Worm (Caenorhabditis elegans): ENCODE measurements around the gene T26C12.3.

The T26C12.3 gene

DNA sequence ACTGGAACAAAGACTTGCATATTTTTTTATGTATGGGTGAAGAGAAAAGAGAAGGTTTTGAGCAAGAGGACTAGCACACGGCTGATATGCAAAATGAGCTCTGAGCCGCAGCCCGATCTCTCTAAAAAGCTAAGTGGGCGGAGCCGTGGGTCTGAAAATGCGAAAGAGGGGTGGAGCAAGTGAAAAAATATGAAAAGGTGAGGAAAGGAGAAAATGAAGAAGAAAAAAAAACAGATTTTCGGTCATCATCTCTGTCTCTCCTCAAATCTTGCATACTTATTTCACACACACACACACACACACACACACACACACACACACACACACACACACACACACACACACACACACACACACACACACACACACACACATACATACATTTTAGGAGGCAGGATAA is 18.8 kb downstream of the T26C12.3 start, which contains the start of gene dmd-9:
dmd-9 (minus strand) TSS at position 101 of the 400 bp plus-strand sequence.
- peak; percentile 27 for TF ChIP-seq aha-1 (tag)
- TF ChIP-seq T20F7.1 (GFP tag; optimal IDR thresholded peaks at IDR 0.05) = no peak
- no peak for TF ChIP-seq D1046.2 (GFP tag; IDR thresholded peaks at IDR 0.05)
- no peak for TF ChIP-seq nhr-25 (tag; optimal IDR thresholded peaks at IDR 0.05; ENCODE audit: borderline replicate concordance, insufficient read depth)
- no peak for TF ChIP-seq nhr-10 (tag; optimal IDR thresholded peaks at IDR 0.05)
- TF ChIP-seq daf-12 (tag; optimal IDR thresholded peaks at IDR 0.05) = no peak
- TF ChIP-seq dmd-6 (GFP tag; IDR thresholded peaks at IDR 0.05) = no peak
- peak in 1 of 2 experiments; percentile 55 for TF ChIP-seq unc-62 (GFP tag; optimal IDR thresholded peaks at IDR 0.05 in 1 of 2)
- no peak for TF ChIP-seq unc-62 (tag; optimal IDR thresholded peaks at IDR 0.05)

DNA sequence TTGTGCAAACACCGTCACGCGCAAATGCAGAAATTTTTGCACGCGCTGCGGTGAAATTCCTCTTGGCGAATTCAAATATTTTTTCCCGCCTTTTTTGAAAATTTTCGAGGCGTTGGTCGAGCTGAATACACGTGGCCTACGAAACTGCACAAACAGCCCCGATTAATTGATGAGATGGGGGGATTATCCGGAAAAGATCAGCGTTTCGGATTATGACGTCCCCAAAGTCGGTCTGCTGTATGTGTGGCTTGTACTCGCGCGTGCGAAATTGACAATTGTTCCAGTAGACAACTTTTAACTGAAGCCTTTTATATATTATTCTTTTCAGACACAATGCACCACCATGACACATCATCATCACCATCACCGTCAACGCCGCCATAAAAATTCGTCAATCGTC is 21.1 kb downstream of the T26C12.3 start:
- TF ChIP-seq T26A8.4 (GFP tag; IDR thresholded peaks at IDR 0.05) (no peak), arid-1 (GFP tag; conservative IDR thresholded peaks at IDR 0.05) (no peak), daf-12 (tag; optimal IDR thresholded peaks at IDR 0.05) (no peak), egl-27 (tag; optimal IDR thresholded peaks at IDR 0.05) (no peak), mdt-29 (GFP tag; IDR thresholded peaks at IDR 0.05) (no peak), jun-1 (tag; optimal IDR thresholded peaks at IDR 0.05) (no peak), attf-4 (tag; optimal IDR thresholded peaks at IDR 0.05) (no peak), ZK337.2 (GFP tag; IDR thresholded peaks at IDR 0.05) (no peak), hmg-1.1 (GFP tag; IDR thresholded peaks at IDR 0.05) (no peak), madf-5 (GFP tag; IDR thresholded peaks at IDR 0.05) (no peak), dmd-8 (GFP tag; IDR thresholded peaks at IDR 0.05) (no peak), fos-1 (tag; optimal IDR thresholded peaks at IDR 0.05) (no peak), dmd-9 (GFP tag; IDR thresholded peaks at IDR 0.05) (no peak), hlh-30 (tag; optimal IDR thresholded peaks at IDR 0.05; ENCODE audit: insufficient read depth) (no peak), F49E8.2 (tag; optimal IDR thresholded peaks at IDR 0.05; ENCODE audit: borderline replicate concordance) (no peak), Y105C5A.15 (GFP tag; IDR thresholded peaks at IDR 0.05) (no peak), nhr-76 (tag; optimal IDR thresholded peaks at IDR 0.05) (no peak), nhr-48 (tag; optimal IDR thresholded peaks at IDR 0.05) (no peak), sdz-12 (GFP tag; optimal IDR thresholded peaks at IDR 0.05) (no peak), unc-130 (GFP tag; optimal IDR thresholded peaks at IDR 0.05) (no peak)

DNA sequence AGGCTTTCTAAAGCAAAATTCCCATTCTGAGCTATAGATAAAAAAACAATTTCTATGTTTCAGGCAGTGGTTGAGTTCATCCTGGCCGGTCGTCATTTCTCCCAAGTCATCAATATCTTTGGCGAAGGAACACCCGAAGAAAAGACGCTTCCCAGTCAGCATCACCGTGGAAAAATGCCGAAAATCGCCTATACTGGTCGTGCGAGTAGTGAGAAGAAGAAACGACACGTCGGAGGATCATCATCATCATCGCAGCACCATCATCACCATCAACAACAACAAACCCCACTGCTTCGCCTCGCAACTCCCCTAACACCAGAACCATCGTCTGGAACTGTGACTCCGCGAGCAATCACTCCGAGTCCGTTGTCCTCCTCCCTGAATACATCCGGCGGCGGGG is 21.6 kb downstream of the T26C12.3 start:
- TF ChIP-seq ceh-32 (tag; optimal IDR thresholded peaks at IDR 0.05; ENCODE audit: poor library complexity) (no peak), unc-62 (GFP tag; optimal IDR thresholded peaks at IDR 0.05 in 1 of 2) (peak in 1 of 2 experiments; percentile 90), unc-62 (tag; optimal IDR thresholded peaks at IDR 0.05) (no peak), nhr-41 (GFP tag; IDR thresholded peaks at IDR 0.05) (no peak)

DNA sequence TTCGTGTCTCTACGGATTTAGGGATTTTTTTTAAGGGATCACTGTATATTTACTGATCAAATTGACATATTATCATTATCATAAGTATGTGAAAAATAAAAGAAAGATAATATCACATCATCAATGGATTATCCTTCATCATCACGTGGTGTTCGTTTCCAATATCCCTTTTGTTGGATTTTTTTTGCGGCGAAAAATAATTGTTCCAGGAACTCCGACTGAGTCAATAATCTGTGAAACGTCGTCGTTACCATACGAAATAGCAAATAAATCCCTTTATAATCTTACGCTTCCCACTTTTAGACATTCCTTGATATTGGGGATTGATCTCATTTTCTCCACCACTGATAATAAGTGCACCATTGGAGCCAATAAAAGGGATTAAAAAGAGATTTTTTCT is 23.2 kb downstream of the T26C12.3 start:
- TF ChIP-seq php-3 (GFP tag; IDR thresholded peaks at IDR 0.05) (no peak), sdz-12 (GFP tag; optimal IDR thresholded peaks at IDR 0.05) (no peak), ceh-62 (tag; optimal IDR thresholded peaks at IDR 0.05) (no peak), lin-15B (tag; optimal IDR thresholded peaks at IDR 0.05) (no peak), tra-1 (GFP tag; IDR thresholded peaks at IDR 0.05) (no peak), lin-39 (tag; optimal IDR thresholded peaks at IDR 0.05) (no peak), nhr-6 (tag; optimal IDR thresholded peaks at IDR 0.05) (no peak), nhr-48 (tag; optimal IDR thresholded peaks at IDR 0.05) (no peak), mxl-2 (GFP tag; conservative IDR thresholded peaks at IDR 0.05) (no peak), egl-27 (tag; optimal IDR thresholded peaks at IDR 0.05) (no peak), nhr-41 (GFP tag; IDR thresholded peaks at IDR 0.05) (no peak)
